Fruit fly (Drosophila melanogaster): ENCODE measurements around the gene VhaAC39-2.

Gene VhaAC39-2

dm6 chr3R:23174739-23175138, 15.6 kb upstream of the VhaAC39-2 start (continued):
- TF ChIP-seq pan (optimal IDR thresholded peaks at IDR 0.05) (no peak), pan (GFP tag; optimal IDR thresholded peaks at IDR 0.05 in 1 of 2, IDR thresholded peaks at IDR 0.05 in 1 of 2) (no peak), CG1529 (GFP tag; optimal IDR thresholded peaks at IDR 0.05) (peak; percentile 49), ssp (GFP tag; IDR thresholded peaks at IDR 0.05) (no peak), salm (tag; optimal IDR thresholded peaks at IDR 0.05) (no peak), odd (GFP tag; optimal IDR thresholded peaks at IDR 0.05) (no peak), CG4424 (GFP tag; optimal IDR thresholded peaks at IDR 0.05) (peak; percentile 62), CG14441 (GFP tag; IDR thresholded peaks at IDR 0.05) (no peak), CG9797 (GFP tag; optimal IDR thresholded peaks at IDR 0.05) (no peak), CG7987 (GFP tag; optimal IDR thresholded peaks at IDR 0.05) (no peak), CG8089 (GFP tag; optimal IDR thresholded peaks at IDR 0.05) (no peak), Sin3A (optimal IDR thresholded peaks at IDR 0.05) (no peak), CG3281 (GFP tag; optimal IDR thresholded peaks at IDR 0.05) (no peak), CG16863 (GFP tag; optimal IDR thresholded peaks at IDR 0.05) (peak; percentile 10), Jarid2 (GFP tag; optimal IDR thresholded peaks at IDR 0.05) (no peak), wek (GFP tag; optimal IDR thresholded peaks at IDR 0.05) (no peak), Gug (GFP tag; IDR thresholded peaks at IDR 0.05) (no peak), Awh (GFP tag; IDR thresholded peaks at IDR 0.05) (peak; percentile 40; the same call in 1 of the 2 replicates), CG4820 (GFP tag; optimal IDR thresholded peaks at IDR 0.05) (no peak), chm (GFP tag; IDR thresholded peaks at IDR 0.05) (no peak), CG4404 (GFP tag; IDR thresholded peaks at IDR 0.05) (no peak), Mrtf (GFP tag; IDR thresholded peaks at IDR 0.05) (no peak), dm (GFP tag; optimal IDR thresholded peaks at IDR 0.05) (no peak), Optix (GFP tag; IDR thresholded peaks at IDR 0.05) (no peak), sr (GFP tag; IDR thresholded peaks at IDR 0.05) (no peak), CG3065 (GFP tag; optimal IDR thresholded peaks at IDR 0.05) (no peak), fru (optimal IDR thresholded peaks at IDR 0.05) (no peak), danr (GFP tag; IDR thresholded peaks at IDR 0.05) (no peak), gem (tag; optimal IDR thresholded peaks at IDR 0.05) (peak; percentile 72), cg (GFP tag; optimal IDR thresholded peaks at IDR 0.05) (no peak), tup (GFP tag; optimal IDR thresholded peaks at IDR 0.05) (no peak), CG6272 (GFP tag; IDR thresholded peaks at IDR 0.05) (no peak), ro (GFP tag; IDR thresholded peaks at IDR 0.05) (no peak), Nf-YB (GFP tag; optimal IDR thresholded peaks at IDR 0.05) (no peak), CG18599 (GFP tag; optimal IDR thresholded peaks at IDR 0.05) (peak; percentile 3), Fer2 (tag; optimal IDR thresholded peaks at IDR 0.05) (no peak), CG31441 (GFP tag; IDR thresholded peaks at IDR 0.05) (no peak; the same call in 1 of the 2 replicates), CG15073 (GFP tag; optimal IDR thresholded peaks at IDR 0.05) (no peak), Nf-YA (GFP tag; IDR thresholded peaks at IDR 0.05) (no peak), row (GFP tag; IDR thresholded peaks at IDR 0.05) (peak; percentile 61), Drgx (GFP tag; IDR thresholded peaks at IDR 0.05) (no peak), ara (GFP tag; IDR thresholded peaks at IDR 0.05) (no peak), sens (GFP tag) (peak; percentile 89), repo (GFP tag; optimal IDR thresholded peaks at IDR 0.05) (no peak), lmd (GFP tag; IDR thresholded peaks at IDR 0.05) (no peak), nom (GFP tag; optimal IDR thresholded peaks at IDR 0.05) (no peak), Rx (GFP tag; IDR thresholded peaks at IDR 0.05) (no peak), CG11504 (tag; optimal IDR thresholded peaks at IDR 0.05) (peak; percentile 43), Antp (GFP tag; optimal IDR thresholded peaks at IDR 0.05) (no peak), Blimp-1 (GFP tag; optimal IDR thresholded peaks at IDR 0.05) (no peak), jumu (GFP tag; optimal IDR thresholded peaks at IDR 0.05) (no peak), sc (optimal IDR thresholded peaks at IDR 0.05) (no peak), sc (GFP tag; optimal IDR thresholded peaks at IDR 0.05) (peak; percentile 22), Dad (GFP tag; optimal IDR thresholded peaks at IDR 0.05) (no peak), CG6654 (GFP tag; optimal IDR thresholded peaks at IDR 0.05) (no peak)

Measured in whole organism, embryonic.